Fruit fly (Drosophila melanogaster) whole organism, embryonic: ENCODE data around the gene HIP-R.

ENCODE experiments used
- Abd-B ChIP-seq: fragments of 200-800 bp; sonication (Bioruptor generic); optimal IDR thresholded peaks from 2 replicates; lab custom pipeline; 2018; ENCODE audit warnings: missing biosample characterization, mild to moderate bottlenecking, missing genetic modification characterization, moderate library complexity
- BEAF-32 ChIP-seq: fragments of 200-800 bp; sonication (Bioruptor generic); optimal IDR thresholded peaks from 3 replicates; lab custom pipeline; 2017; ENCODE audit warnings: missing biosample characterization, missing genetic modification characterization, mild to moderate bottlenecking, moderate library complexity, missing genetic modification reagents
- CG10979 ChIP-seq: fragments of 200-800 bp; sonication (Bioruptor generic); optimal IDR thresholded peaks from 2 replicates; lab custom pipeline; 2018; ENCODE audit warnings: missing biosample characterization, mild to moderate bottlenecking, missing genetic modification characterization, moderate library complexity
- CG11560 ChIP-seq: fragments of 200-800 bp; sonication (Bioruptor generic); IDR thresholded peaks from 3 replicates; pipeline ENCODE4 v1.3.6; 2022; ENCODE audit warnings: missing biosample characterization, missing genetic modification characterization
- CG12155 ChIP-seq: fragments of 200-800 bp; sonication (Bioruptor generic); optimal IDR thresholded peaks from 3 replicates; lab custom pipeline; 2016; ENCODE audit warnings: missing biosample characterization, missing genetic modification characterization
- CG12236 ChIP-seq: fragments of 200-800 bp; sonication (Bioruptor generic); optimal IDR thresholded peaks from 2 replicates; lab custom pipeline; 2016; ENCODE audit warnings: missing biosample characterization, missing genetic modification characterization
- CG12744 ChIP-seq: fragments of 200-800 bp; sonication (Bioruptor generic); optimal IDR thresholded peaks from 2 replicates; lab custom pipeline; 2016; ENCODE audit warnings: missing biosample characterization, missing genetic modification characterization
- CG14965 ChIP-seq: fragments of 200-800 bp; sonication (Bioruptor generic); optimal IDR thresholded peaks from 2 replicates; lab custom pipeline; 2016; ENCODE audit warnings: missing biosample characterization, missing genetic modification characterization, borderline replicate concordance
- CG1529 ChIP-seq: fragments of 200-800 bp; sonication (Bioruptor generic); optimal IDR thresholded peaks from 3 replicates; lab custom pipeline; 2018; ENCODE audit warnings: missing biosample characterization, missing genetic modification characterization
- CG15601 ChIP-seq: fragments of 200-800 bp; sonication (Bioruptor generic); optimal IDR thresholded peaks from 3 replicates; lab custom pipeline; 2019; ENCODE audit warnings: missing biosample characterization, mild to moderate bottlenecking, missing genetic modification characterization, moderate library complexity
- CG1602 ChIP-seq: fragments of 200-800 bp; sonication (Bioruptor generic); optimal IDR thresholded peaks from 3 replicates; lab custom pipeline; 2016; ENCODE audit warnings: missing biosample characterization, missing genetic modification characterization
- CG16779 ChIP-seq: fragments of 200-800 bp; sonication (Bioruptor generic); IDR thresholded peaks from 2 replicates; pipeline ENCODE4 v1.3.6; 2022; ENCODE audit warnings: missing biosample characterization, missing genetic modification characterization
- CG17385 ChIP-seq: fragments of 200-800 bp; sonication (Bioruptor generic); optimal IDR thresholded peaks from 3 replicates; lab custom pipeline; 2018; ENCODE audit warnings: missing biosample characterization, mild to moderate bottlenecking, missing genetic modification characterization
- CG17912 ChIP-seq: fragments of 200-800 bp; sonication (Bioruptor generic); optimal IDR thresholded peaks from 2 replicates; lab custom pipeline; 2018; ENCODE audit warnings: missing biosample characterization, mild to moderate bottlenecking, missing genetic modification characterization
- CG1792 ChIP-seq: fragments of 200-800 bp; sonication (Bioruptor generic); optimal IDR thresholded peaks from 2 replicates; lab custom pipeline; 2016; ENCODE audit warnings: missing biosample characterization, missing genetic modification characterization
- CG18599 ChIP-seq: fragments of 200-800 bp; sonication (Bioruptor generic); optimal IDR thresholded peaks from 3 replicates; lab custom pipeline; 2017; ENCODE audit warnings: missing biosample characterization, missing genetic modification characterization, mild to moderate bottlenecking, moderate library complexity, missing genetic modification reagents
- CG2889 ChIP-seq: fragments of 200-800 bp; sonication (Bioruptor generic); IDR thresholded peaks from 3 replicates; pipeline ENCODE4 v1.3.6; 2022; ENCODE audit warnings: missing biosample characterization, missing genetic modification characterization
- CG31388 ChIP-seq: fragments of 200-800 bp; sonication (Bioruptor generic); optimal IDR thresholded peaks from 2 replicates; lab custom pipeline; 2016; ENCODE audit warnings: missing biosample characterization, missing genetic modification characterization
- CG34376 ChIP-seq: fragments of 200-800 bp; sonication (Bioruptor generic); optimal IDR thresholded peaks from 2 replicates; lab custom pipeline; 2018; ENCODE audit warnings: missing biosample characterization, mild to moderate bottlenecking, missing genetic modification characterization
- CG3995 ChIP-seq: fragments of 200-800 bp; sonication (Bioruptor generic); optimal IDR thresholded peaks from 3 replicates; lab custom pipeline; 2016; ENCODE audit warnings: missing biosample characterization, missing genetic modification characterization
- CG4820 ChIP-seq: fragments of 200-800 bp; sonication (Bioruptor generic); optimal IDR thresholded peaks from 3 replicates; lab custom pipeline; 2016; ENCODE audit warnings: missing biosample characterization, missing genetic modification characterization
- CG5180 ChIP-seq: fragments of 200-800 bp; sonication (Bioruptor generic); optimal IDR thresholded peaks from 3 replicates; lab custom pipeline; 2017; ENCODE audit warnings: missing biosample characterization, missing genetic modification characterization, mild to moderate bottlenecking, moderate library complexity, missing genetic modification reagents
- CG6689 ChIP-seq: fragments of 200-800 bp; sonication (Bioruptor generic); IDR thresholded peaks from 2 replicates; pipeline ENCODE4 v1.3.6; 2022; ENCODE audit warnings: missing biosample characterization, missing genetic modification characterization
- CG7372 ChIP-seq: fragments of 200-800 bp; sonication (Bioruptor generic); IDR thresholded peaks from 2 replicates; pipeline ENCODE4 v1.3.6; 2022; ENCODE audit warnings: missing biosample characterization, missing genetic modification characterization
- D ChIP-seq, 2 experiments: fragments of 200-800 bp in 1 of 2; fragments of >200 bp in 1 of 2; sonication (Bioruptor generic) in 1 of 2; optimal IDR thresholded peaks; 2 replicates in 1 of 2; 3 replicates in 1 of 2; lab custom pipeline; 2017; ENCODE audit warnings: mild to moderate bottlenecking in 1 of 2, missing biosample characterization in 1 of 2, missing genetic modification characterization in 1 of 2, missing genetic modification reagents in 1 of 2
- Gsc ChIP-seq: fragments of 200-800 bp; sonication (Bioruptor generic); IDR thresholded peaks from 2 replicates; pipeline ENCODE4 v1.3.6; 2022; ENCODE audit warnings: missing biosample characterization, missing genetic modification characterization
- NK7.1 ChIP-seq: fragments of 200-800 bp; sonication (Bioruptor generic); optimal IDR thresholded peaks from 3 replicates; lab custom pipeline; 2016; ENCODE audit warnings: missing biosample characterization, missing genetic modification characterization
- Tbp ChIP-seq: fragments of >200 bp; optimal IDR thresholded peaks from 2 replicates; lab custom pipeline; 2018; ENCODE audit warnings: missing biosample characterization, missing genetic modification characterization
- al ChIP-seq: fragments of 200-800 bp; sonication (Bioruptor generic); IDR thresholded peaks from 2 replicates; pipeline ENCODE4 v1.3.6; 2022; ENCODE audit warnings: missing biosample characterization, missing genetic modification characterization
- amos ChIP-seq: fragments of 200-800 bp; sonication (Bioruptor generic); IDR thresholded peaks from 2 replicates; pipeline ENCODE4 v1.3.6; 2022; ENCODE audit warnings: missing biosample characterization, missing genetic modification characterization; ENCODE audit not compliant: partially characterized antibody
- chinmo ChIP-seq: fragments of 200-800 bp; sonication (Bioruptor generic); IDR thresholded peaks from 4 replicates; pipeline ENCODE4 v1.3.6; 2022; ENCODE audit warnings: missing biosample characterization, missing genetic modification characterization; ENCODE audit not compliant: partially characterized antibody
- danr ChIP-seq: fragments of 200-800 bp; sonication (Bioruptor generic); IDR thresholded peaks from 2 replicates; pipeline ENCODE4 v1.3.6; 2022; ENCODE audit warnings: missing biosample characterization, missing genetic modification characterization
- disco-r ChIP-seq: fragments of 200-800 bp; sonication (Bioruptor generic); optimal IDR thresholded peaks from 2 replicates; lab custom pipeline; 2016; ENCODE audit warnings: missing biosample characterization, missing genetic modification characterization
- gem ChIP-seq: fragments of 200-800 bp; sonication (Bioruptor generic); optimal IDR thresholded peaks from 2 replicates; lab custom pipeline; 2019; ENCODE audit warnings: missing biosample characterization, mild to moderate bottlenecking, missing genetic modification characterization, moderate library complexity
- her ChIP-seq: fragments of 200-800 bp; sonication (Bioruptor generic); optimal IDR thresholded peaks from 2 replicates; lab custom pipeline; 2016; ENCODE audit warnings: missing biosample characterization, missing genetic modification characterization
- kah ChIP-seq: fragments of 200-800 bp; sonication (Bioruptor generic); optimal IDR thresholded peaks from 2 replicates; lab custom pipeline; 2018; ENCODE audit warnings: missing biosample characterization, mild to moderate bottlenecking, missing genetic modification characterization
- kay ChIP-seq: fragments of 200-800 bp; sonication (Bioruptor generic); optimal IDR thresholded peaks from 2 replicates; lab custom pipeline; 2016; ENCODE audit warnings: missing biosample characterization, missing genetic modification characterization
- lbe ChIP-seq: fragments of 200-800 bp; sonication (Bioruptor generic); optimal IDR thresholded peaks from 2 replicates; lab custom pipeline; 2016; ENCODE audit warnings: missing biosample characterization, mild to moderate bottlenecking, missing genetic modification characterization
- odd ChIP-seq: fragments of 200-800 bp; sonication (Bioruptor generic); optimal IDR thresholded peaks from 2 replicates; lab custom pipeline; 2017; ENCODE audit warnings: missing biosample characterization, mild to moderate bottlenecking, missing genetic modification characterization
- pita ChIP-seq: fragments of 200-800 bp; sonication (Bioruptor generic); optimal IDR thresholded peaks from 2 replicates; lab custom pipeline; 2017; ENCODE audit warnings: missing biosample characterization, mild to moderate bottlenecking, missing genetic modification characterization
- ranshi ChIP-seq: fragments of 200-800 bp; sonication (Bioruptor generic); IDR thresholded peaks from 2 replicates; pipeline ENCODE4 v1.3.6; 2022; ENCODE audit warnings: missing biosample characterization, missing genetic modification characterization
- sima ChIP-seq: fragments of 200-800 bp; sonication (Bioruptor generic); optimal IDR thresholded peaks from 2 replicates; lab custom pipeline; 2016; ENCODE audit warnings: missing biosample characterization, missing genetic modification characterization
- sna ChIP-seq: fragments of 200-800 bp; sonication (Bioruptor generic); IDR thresholded peaks from 2 replicates; pipeline ENCODE4 v1.3.6; 2022; ENCODE audit warnings: missing biosample characterization, missing genetic modification characterization; ENCODE audit not compliant: partially characterized antibody
- so ChIP-seq: fragments of 200-800 bp; sonication (Bioruptor generic); IDR thresholded peaks from 3 replicates; pipeline ENCODE4 v1.3.6; 2022; ENCODE audit warnings: missing biosample characterization, missing genetic modification characterization
- sr ChIP-seq: fragments of 200-800 bp; sonication (Bioruptor generic); IDR thresholded peaks from 3 replicates; pipeline ENCODE4 v1.3.6; 2022; ENCODE audit warnings: missing biosample characterization, missing genetic modification characterization
- stwl ChIP-seq: fragments of 200-800 bp; sonication (Bioruptor generic); optimal IDR thresholded peaks from 3 replicates; lab custom pipeline; 2018; ENCODE audit warnings: missing biosample characterization, mild to moderate bottlenecking, missing genetic modification characterization, moderate library complexity
- vfl ChIP-seq: fragments of 200-800 bp; sonication (Bioruptor generic); optimal IDR thresholded peaks from 2 replicates; lab custom pipeline; 2016; ENCODE audit warnings: missing biosample characterization, missing genetic modification characterization
- zen2 ChIP-seq: fragments of 200-800 bp; sonication (Bioruptor generic); IDR thresholded peaks from 3 replicates; pipeline ENCODE4 v1.3.6; 2022; ENCODE audit warnings: missing biosample characterization, missing genetic modification characterization; ENCODE audit not compliant: partially characterized antibody

Gene HIP-R

dm6 chrX:3750232-3751075 lies 39.3 kb upstream of the HIP-R start (continued):
- TF ChIP-seq sr (GFP tag; lab: Robert Waterston, UW) (peak; percentile 29; the same call in 1 of the 3 replicates), CG3995 (peak; percentile 41), Abd-B (peak; percentile 80), NK7.1 (GFP tag; lab: Kevin White, UChicago) (peak; percentile 13), CG15601 (peak; percentile 82), vfl (peak; percentile 63), stwl (no peak), CG18599 (GFP tag; lab: Kevin White, UChicago) (peak; percentile 93), D (optimal IDR thresholded peaks at IDR 0.05; lab: Kevin White, UChicago) (no peak), D (GFP tag; optimal IDR thresholded peaks at IDR 0.05; lab: Kevin White, UChicago) (peak; percentile 74), amos (GFP tag; lab: Robert Waterston, UW) (no peak), CG7372 (peak; percentile 79), al (GFP tag; lab: Robert Waterston, UW) (peak; percentile 67), CG12155 (GFP tag; lab: Kevin White, UChicago) (peak; percentile 79), danr (GFP tag; lab: Robert Waterston, UW) (peak; percentile 75), so (GFP tag; lab: Robert Waterston, UW) (peak; percentile 83; the same call in 2 of the 3 replicates), CG34376 (peak; percentile 48), BEAF-32 (GFP tag; lab: Kevin White, UChicago) (no peak), zen2 (GFP tag; lab: Robert Waterston, UW) (no peak), ranshi (GFP tag; lab: Robert Waterston, UW) (peak; percentile 85), CG2889 (GFP tag; lab: Robert Waterston, UW) (peak; percentile 73; the same call in 2 of the 3 replicates), Tbp (GFP tag; lab: Kevin White, UChicago) (no peak), CG12236 (peak; percentile 41), CG14965 (GFP tag; lab: Kevin White, UChicago) (no peak), Gsc (GFP tag; lab: Robert Waterston, UW) (peak; percentile 54; the same call in 1 of the 2 replicates), gem (tag; lab: Kevin White, UChicago) (peak; percentile 92), CG16779 (GFP tag; lab: Robert Waterston, UW) (peak; percentile 56; the same call in 1 of the 2 replicates), lbe (GFP tag; lab: Kevin White, UChicago) (peak; percentile 53), CG11560 (peak; percentile 77; the same call in 2 of the 3 replicates), pita (GFP tag; lab: Kevin White, UChicago) (no peak), CG31388 (peak; percentile 2), CG17385 (peak; percentile 82), kay (peak; percentile 38), CG1602 (GFP tag; lab: Kevin White, UChicago) (peak; percentile 71), chinmo (GFP tag; lab: Robert Waterston, UW) (peak; percentile 59; the same call in 1 of the 4 replicates), CG1529 (GFP tag; lab: Kevin White, UChicago) (peak; percentile 80), CG4820 (peak; percentile 86), sima (GFP tag; lab: Kevin White, UChicago) (no peak), disco-r (peak; percentile 64), sna (GFP tag; lab: Robert Waterston, UW) (no peak), CG17912 (GFP tag; lab: Kevin White, UChicago) (no peak), her (peak; percentile 86), CG5180 (GFP tag; lab: Kevin White, UChicago) (peak; percentile 77), CG12744 (GFP tag; lab: Kevin White, UChicago) (peak; percentile 68), kah (GFP tag; lab: Kevin White, UChicago) (peak; percentile 49), CG10979 (tag; lab: Kevin White, UChicago) (peak; percentile 85), CG6689 (peak; percentile 92), odd (GFP tag; lab: Kevin White, UChicago) (peak; percentile 71), CG1792 (GFP tag; lab: Kevin White, UChicago) (peak; percentile 68)
